Worm (Caenorhabditis elegans) whole organism, midembryonic: ENCODE data around the gene srlf-11.

ENCODE experiments used
- T22C8.4 ChIP-seq: fragments of 200-800 bp; sonication (Bioruptor generic); IDR thresholded peaks from 2 replicates; pipeline ENCODE4 v1.3.6; 2022; ENCODE audit warnings: missing genetic modification characterization, missing compliant biosample characterization
- cog-1 ChIP-seq: sonication (generic microtip); optimal IDR thresholded peaks from 2 replicates; lab custom pipeline; 2016; ENCODE audit warnings: missing genetic modification characterization, missing compliant biosample characterization
- flt-1 ChIP-seq: fragments of 200-800 bp; sonication (Bioruptor generic); IDR thresholded peaks from 2 replicates; pipeline ENCODE4 v1.3.6; 2022; ENCODE audit warnings: missing genetic modification characterization, missing compliant biosample characterization
- klf-2 ChIP-seq: fragments of 200-800 bp; sonication (Bioruptor generic); conservative IDR thresholded peaks from 2 replicates; pipeline ENCODE4 v1.3.6; 2022; ENCODE audit warnings: missing genetic modification reagents, missing genetic modification characterization, missing compliant biosample characterization
- med-1 ChIP-seq: sonication (generic microtip); optimal IDR thresholded peaks from 2 replicates; lab custom pipeline; 2017; ENCODE audit warnings: missing genetic modification characterization, mild to moderate bottlenecking, missing compliant biosample characterization, antibody characterized with exemption, missing genetic modification reagents; ENCODE audit not compliant: insufficient read depth
- ref-1 ChIP-seq: fragments of 200-800 bp; sonication (Bioruptor generic); conservative IDR thresholded peaks from 2 replicates; pipeline ENCODE4 v1.3.6; 2022; ENCODE audit warnings: missing genetic modification reagents, missing genetic modification characterization, missing compliant biosample characterization
- tab-1 ChIP-seq: fragments of 200-800 bp; sonication (Bioruptor generic); IDR thresholded peaks from 2 replicates; pipeline ENCODE4 v1.3.6; 2022; ENCODE audit warnings: missing genetic modification characterization, missing compliant biosample characterization
- ztf-23 ChIP-seq: fragments of 200-800 bp; sonication (Bioruptor generic); IDR thresholded peaks from 2 replicates; pipeline ENCODE4 v1.3.6; 2022; ENCODE audit warnings: missing genetic modification reagents, missing genetic modification characterization, missing compliant biosample characterization
- ztf-29 ChIP-seq: fragments of 200-800 bp; sonication (Bioruptor generic); IDR thresholded peaks from 2 replicates; pipeline ENCODE4 v1.3.6; 2022; ENCODE audit warnings: missing genetic modification reagents, missing genetic modification characterization, missing compliant biosample characterization

The srlf-11 gene

ce11 chrIV:10855946-10856345, 29.9 kb downstream of the srlf-11 start:
- TF ChIP-seq ref-1 (GFP tag; lab: Robert Waterston, UW) = no peak
- no peak for TF ChIP-seq med-1
- TF ChIP-seq ztf-29 (GFP tag; lab: Robert Waterston, UW) = no peak
- TF ChIP-seq ztf-23 = no peak
- no peak for TF ChIP-seq klf-2 (GFP tag; lab: Robert Waterston, UW)
- TF ChIP-seq flt-1 (GFP tag; lab: Robert Waterston, UW) = no peak
- TF ChIP-seq T22C8.4 (GFP tag; lab: Robert Waterston, UW) = no peak
- no peak for TF ChIP-seq cog-1
- TF ChIP-seq tab-1 (GFP tag; lab: Robert Waterston, UW) = no peak

ce11 chrIV:10855049-10855448, 30.8 kb downstream of the srlf-11 start, which contains the start of gene T11G6.3:
T11G6.3 (minus strand) TSS chrIV:10855237.
- TF ChIP-seq cog-1 (no peak), tab-1 (GFP tag; lab: Robert Waterston, UW) (no peak), flt-1 (GFP tag; lab: Robert Waterston, UW) (no peak), T22C8.4 (GFP tag; lab: Robert Waterston, UW) (no peak), ztf-29 (GFP tag; lab: Robert Waterston, UW) (no peak), med-1 (no peak), ztf-23 (no peak), klf-2 (GFP tag; lab: Robert Waterston, UW) (no peak)

- no peak for TF ChIP-seq klf-2 (GFP tag; lab: Robert Waterston, UW)
- no peak for TF ChIP-seq cog-1
- TF ChIP-seq ztf-23 = no peak
- no peak for TF ChIP-seq tab-1 (GFP tag; lab: Robert Waterston, UW)
- TF ChIP-seq ref-1 (GFP tag; lab: Robert Waterston, UW) = no peak
- no peak for TF ChIP-seq flt-1 (GFP tag; lab: Robert Waterston, UW)
- no peak for TF ChIP-seq med-1
- TF ChIP-seq T22C8.4 (GFP tag; lab: Robert Waterston, UW) = no peak
- no peak for TF ChIP-seq ztf-29 (GFP tag; lab: Robert Waterston, UW)
These were observed 31.8 kb downstream of the srlf-11 start for ce11 chrIV:10854042-10854441.

ce11 chrIV:10852403-10852802, 33.4 kb downstream of the srlf-11 start:
- TF ChIP-seq T22C8.4 (GFP tag; lab: Robert Waterston, UW) (no peak), klf-2 (GFP tag; lab: Robert Waterston, UW) (no peak), ztf-23 (no peak), ref-1 (GFP tag; lab: Robert Waterston, UW) (no peak), med-1 (no peak), ztf-29 (GFP tag; lab: Robert Waterston, UW) (no peak), tab-1 (GFP tag; lab: Robert Waterston, UW) (no peak), cog-1 (no peak), flt-1 (GFP tag; lab: Robert Waterston, UW) (no peak)

ce11 chrIV:10851833-10852232, 34.0 kb downstream of the srlf-11 start, which contains the start of gene T11G6.4:
T11G6.4 (minus strand) TSS chrIV:10851933.
- TF ChIP-seq klf-2 (GFP tag; lab: Robert Waterston, UW) (no peak), ref-1 (GFP tag; lab: Robert Waterston, UW) (no peak), cog-1 (no peak), med-1 (no peak), tab-1 (GFP tag; lab: Robert Waterston, UW) (no peak), T22C8.4 (GFP tag; lab: Robert Waterston, UW) (no peak), flt-1 (GFP tag; lab: Robert Waterston, UW) (no peak), ztf-29 (GFP tag; lab: Robert Waterston, UW) (no peak), ztf-23 (no peak)

- TF ChIP-seq tab-1 (GFP tag; lab: Robert Waterston, UW) = no peak
- no peak for TF ChIP-seq flt-1 (GFP tag; lab: Robert Waterston, UW)
- TF ChIP-seq cog-1 = no peak
- no peak for TF ChIP-seq ref-1 (GFP tag; lab: Robert Waterston, UW)
These were observed 34.7 kb downstream of the srlf-11 start for ce11 chrIV:10851136-10851535.

- TF ChIP-seq klf-2 (GFP tag; lab: Robert Waterston, UW) (no peak), tab-1 (GFP tag; lab: Robert Waterston, UW) (no peak), ztf-29 (GFP tag; lab: Robert Waterston, UW) (no peak), med-1 (no peak)
These were observed 43.0 kb downstream of the srlf-11 start, which contains the start of gene T11G6.5 for ce11 chrIV:10842705-10843364. T11G6.5 (minus strand) TSS chrIV:10842755.

- TF ChIP-seq T22C8.4 (GFP tag; lab: Robert Waterston, UW) = no peak
- no peak for TF ChIP-seq klf-2 (GFP tag; lab: Robert Waterston, UW)
- no peak for TF ChIP-seq ztf-29 (GFP tag; lab: Robert Waterston, UW)
- no peak for TF ChIP-seq ztf-23
- TF ChIP-seq tab-1 (GFP tag; lab: Robert Waterston, UW) = no peak
These were observed 43.6 kb downstream of the srlf-11 start for ce11 chrIV:10842232-10842631.
